Fruit fly (Drosophila melanogaster): ENCODE measurements around the gene CG11638.

The CG11638 gene

dm6 chrX:1011543-1012085, 14.9 kb downstream of the CG11638 start, which contains the start of the genes TfIIA-S-2 and CG14631:
TSS of gene TfIIA-S-2 (minus strand) at chrX:1011643.
TSS of gene CG14631 (plus strand) at chrX:1012035.
- TF ChIP-seq Myc (optimal IDR thresholded peaks at IDR 0.05) (no peak), ttk (optimal IDR thresholded peaks at IDR 0.05) (no peak), psq (optimal IDR thresholded peaks at IDR 0.05) (no peak), insv (optimal IDR thresholded peaks at IDR 0.05) (no peak), Sin3A (optimal IDR thresholded peaks at IDR 0.05) (no peak), h (optimal IDR thresholded peaks at IDR 0.05) (no peak)

DNA sequence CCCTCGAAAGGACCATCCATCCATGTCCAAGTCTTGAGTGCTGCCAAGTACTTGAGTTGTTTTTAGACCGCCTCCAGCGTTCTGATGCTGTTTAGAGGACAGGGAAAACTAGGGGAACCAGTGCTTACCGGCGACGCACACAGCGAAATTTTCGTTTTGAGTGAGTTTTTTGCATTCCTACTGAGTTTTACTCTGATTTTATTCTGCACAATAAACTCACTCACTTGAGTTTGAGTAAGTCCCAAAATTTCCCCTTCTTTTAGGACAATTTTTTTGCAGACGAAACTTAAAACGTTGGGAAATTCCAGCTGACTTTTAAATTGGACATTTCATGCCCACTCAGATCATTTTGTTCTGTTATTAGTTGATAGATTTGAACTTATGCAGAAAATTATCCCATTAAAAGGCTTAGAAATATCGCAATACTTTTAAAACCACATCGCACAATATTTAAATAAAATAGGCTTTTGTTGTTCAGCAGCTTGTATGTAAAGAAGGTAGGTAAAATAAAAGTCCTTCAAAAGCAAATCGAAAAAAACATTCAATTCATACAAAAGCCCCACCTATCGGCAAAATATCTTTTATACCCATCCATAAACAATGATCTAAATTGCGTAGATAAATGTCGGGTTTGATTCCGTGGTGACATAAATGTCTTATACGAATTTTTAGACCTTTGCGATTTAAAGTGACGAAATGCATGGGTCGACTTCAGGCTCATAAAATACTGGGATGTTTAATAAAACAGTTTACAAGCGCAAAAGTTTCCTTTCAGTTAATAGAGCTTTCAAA, 16.8 kb downstream of the CG11638 start:
- no peak for TF ChIP-seq Sin3A (optimal IDR thresholded peaks at IDR 0.05)
- no peak for TF ChIP-seq insv (optimal IDR thresholded peaks at IDR 0.05)
- no peak for TF ChIP-seq psq (optimal IDR thresholded peaks at IDR 0.05)
- no peak for TF ChIP-seq ttk (optimal IDR thresholded peaks at IDR 0.05)
- TF ChIP-seq h (optimal IDR thresholded peaks at IDR 0.05) = no peak
- TF ChIP-seq Myc (optimal IDR thresholded peaks at IDR 0.05) = no peak

DNA sequence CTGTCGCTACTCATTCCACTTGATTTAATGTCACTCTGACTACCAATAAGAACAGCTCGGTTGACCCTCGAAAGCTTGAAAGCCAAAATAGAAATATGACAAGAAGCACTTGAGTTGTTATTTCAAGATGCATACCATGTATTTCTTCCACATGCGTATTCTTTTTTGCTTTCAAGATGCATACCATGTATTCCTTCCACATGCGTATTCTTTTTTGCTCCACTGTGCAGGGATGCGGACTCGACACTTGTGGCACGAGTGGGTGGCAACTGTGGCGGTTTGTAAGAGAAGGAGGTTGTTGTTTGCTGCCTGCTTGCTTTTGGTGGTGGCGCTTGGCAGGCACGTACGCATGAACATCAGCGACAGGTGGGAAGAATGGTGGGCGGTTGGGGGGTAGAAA, 20.3 kb downstream of the CG11638 start:
- TF ChIP-seq Myc (optimal IDR thresholded peaks at IDR 0.05) = no peak

dm6 chrX:998884-999283, 27.6 kb downstream of the CG11638 start:
- TF ChIP-seq h (optimal IDR thresholded peaks at IDR 0.05) (no peak), ttk (optimal IDR thresholded peaks at IDR 0.05) (no peak), psq (optimal IDR thresholded peaks at IDR 0.05) (no peak), Myc (optimal IDR thresholded peaks at IDR 0.05) (no peak), Sin3A (optimal IDR thresholded peaks at IDR 0.05) (no peak)

DNA sequence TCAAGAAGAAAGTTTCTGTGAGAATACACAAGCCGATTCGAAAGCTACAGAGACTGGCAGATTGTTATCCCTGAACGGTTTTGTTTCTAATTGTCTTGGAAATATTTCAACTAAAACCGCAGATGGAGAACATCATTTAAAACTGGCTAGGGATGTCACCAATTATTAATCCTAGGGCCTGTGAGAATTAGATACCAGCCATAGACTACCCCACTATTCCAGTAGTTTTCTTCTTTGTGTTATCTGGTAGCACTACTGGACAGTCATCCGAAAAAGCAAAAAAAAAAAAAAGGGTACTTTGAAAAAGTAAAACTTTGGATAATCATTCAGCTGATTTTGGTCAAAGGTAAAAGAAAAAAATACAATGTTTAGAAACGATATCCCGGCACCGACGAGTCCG, 36.3 kb downstream of the CG11638 start, which contains the start of gene CG18823:
TSS of gene CG18823 (plus strand) at position 301 of the 400 bp plus-strand sequence.
- no peak for TF ChIP-seq ttk (optimal IDR thresholded peaks at IDR 0.05)
- no peak for TF ChIP-seq h (optimal IDR thresholded peaks at IDR 0.05)
- TF ChIP-seq Myc (optimal IDR thresholded peaks at IDR 0.05) = no peak
- TF ChIP-seq insv (optimal IDR thresholded peaks at IDR 0.05) = no peak
- TF ChIP-seq Sin3A (optimal IDR thresholded peaks at IDR 0.05) = no peak
- no peak for TF ChIP-seq psq (optimal IDR thresholded peaks at IDR 0.05)

dm6 chrX:985911-986310, 40.6 kb downstream of the CG11638 start:
- TF ChIP-seq Myc (optimal IDR thresholded peaks at IDR 0.05) (no peak), ttk (optimal IDR thresholded peaks at IDR 0.05) (no peak), insv (optimal IDR thresholded peaks at IDR 0.05) (no peak), psq (optimal IDR thresholded peaks at IDR 0.05) (no peak), Sin3A (optimal IDR thresholded peaks at IDR 0.05) (no peak), h (optimal IDR thresholded peaks at IDR 0.05) (no peak)

- TF ChIP-seq psq (optimal IDR thresholded peaks at IDR 0.05) = no peak
- no peak for TF ChIP-seq Sin3A (optimal IDR thresholded peaks at IDR 0.05)
- no peak for TF ChIP-seq insv (optimal IDR thresholded peaks at IDR 0.05)
- TF ChIP-seq Myc (optimal IDR thresholded peaks at IDR 0.05) = no peak
- TF ChIP-seq h (optimal IDR thresholded peaks at IDR 0.05) = no peak
- no peak for TF ChIP-seq ttk (optimal IDR thresholded peaks at IDR 0.05)
These were observed 59.7 kb downstream of the CG11638 start for dm6 chrX:966818-967217.

- no peak for TF ChIP-seq ttk (optimal IDR thresholded peaks at IDR 0.05)
- TF ChIP-seq psq (optimal IDR thresholded peaks at IDR 0.05) = no peak
- no peak for TF ChIP-seq Myc (optimal IDR thresholded peaks at IDR 0.05)
- no peak for TF ChIP-seq h (optimal IDR thresholded peaks at IDR 0.05)
- TF ChIP-seq insv (optimal IDR thresholded peaks at IDR 0.05) = no peak
- no peak for TF ChIP-seq Sin3A (optimal IDR thresholded peaks at IDR 0.05)
These were observed 62.5 kb downstream of the CG11638 start for dm6 chrX:964012-964411.
